Fruit fly (Drosophila melanogaster) whole organism, embryonic: ENCODE measurements around the gene CG34163.

Experiments
- Bgb ChIP-seq: fragments of 200-800 bp; sonication (Bioruptor generic); IDR thresholded peaks from 2 replicates; pipeline ENCODE4 v1.3.6; 2022; ENCODE audit warnings: missing biosample characterization, missing genetic modification characterization; ENCODE audit not compliant: partially characterized antibody
- CG10267 ChIP-seq: fragments of 200-800 bp; sonication (Bioruptor generic); optimal IDR thresholded peaks from 2 replicates; lab custom pipeline; 2018; ENCODE audit warnings: missing biosample characterization, mild to moderate bottlenecking, missing genetic modification characterization, moderate library complexity
- CG10565 ChIP-seq: fragments of 200-800 bp; sonication (Bioruptor generic); optimal IDR thresholded peaks from 3 replicates; lab custom pipeline; 2016; ENCODE audit warnings: missing biosample characterization, mild to moderate bottlenecking, missing genetic modification characterization
- CG11247 ChIP-seq: fragments of 200-800 bp; sonication (Bioruptor generic); IDR thresholded peaks from 2 replicates; pipeline ENCODE4 v1.3.6; 2022; ENCODE audit warnings: missing biosample characterization, missing genetic modification characterization
- CG12299 ChIP-seq: fragments of 200-800 bp; sonication (Bioruptor generic); optimal IDR thresholded peaks from 2 replicates; lab custom pipeline; 2018; ENCODE audit warnings: missing biosample characterization, mild to moderate bottlenecking, missing genetic modification characterization
- CG14014 ChIP-seq: fragments of 200-800 bp; sonication (Bioruptor generic); IDR thresholded peaks from 2 replicates; pipeline ENCODE4 v1.3.6; 2022; ENCODE audit warnings: missing biosample characterization, missing genetic modification characterization
- CG1647 ChIP-seq: fragments of 200-800 bp; sonication (Bioruptor generic); optimal IDR thresholded peaks from 3 replicates; lab custom pipeline; 2016; ENCODE audit warnings: missing biosample characterization, missing genetic modification characterization
- CG17361 ChIP-seq: fragments of 200-800 bp; sonication (Bioruptor generic); IDR thresholded peaks from 3 replicates; pipeline ENCODE4 v1.3.6; 2022; ENCODE audit warnings: missing biosample characterization, missing genetic modification characterization
- CG17385 ChIP-seq: fragments of 200-800 bp; sonication (Bioruptor generic); optimal IDR thresholded peaks from 3 replicates; lab custom pipeline; 2018; ENCODE audit warnings: missing biosample characterization, mild to moderate bottlenecking, missing genetic modification characterization
- CG17802 ChIP-seq: fragments of 200-800 bp; sonication (Bioruptor generic); optimal IDR thresholded peaks from 2 replicates; lab custom pipeline; 2018; ENCODE audit warnings: missing biosample characterization, mild to moderate bottlenecking, missing genetic modification characterization, moderate library complexity
- CG2120 ChIP-seq: fragments of 200-800 bp; sonication (Bioruptor generic); optimal IDR thresholded peaks from 3 replicates; lab custom pipeline; 2016; ENCODE audit warnings: missing biosample characterization, missing genetic modification characterization
- CG30431 ChIP-seq: fragments of 200-800 bp; sonication (Bioruptor generic); optimal IDR thresholded peaks from 2 replicates; lab custom pipeline; 2017; ENCODE audit warnings: missing biosample characterization, missing genetic modification characterization
- CG4730 ChIP-seq: fragments of 200-800 bp; sonication (Bioruptor generic); IDR thresholded peaks from 2 replicates; pipeline ENCODE4 v1.3.6; 2022; ENCODE audit warnings: missing biosample characterization, missing genetic modification characterization
- CG4854 ChIP-seq: fragments of 200-800 bp; sonication (Bioruptor generic); optimal IDR thresholded peaks from 2 replicates; lab custom pipeline; 2016; ENCODE audit warnings: missing biosample characterization, missing genetic modification characterization, inconsistent platforms
- CG6272 ChIP-seq: fragments of 200-800 bp; sonication (Bioruptor generic); IDR thresholded peaks from 2 replicates; pipeline ENCODE4 v1.3.6; 2022; ENCODE audit warnings: missing biosample characterization, missing genetic modification characterization
- CG6813 ChIP-seq: fragments of 200-800 bp; sonication (Bioruptor generic); optimal IDR thresholded peaks from 2 replicates; lab custom pipeline; 2017; ENCODE audit warnings: missing biosample characterization, missing genetic modification characterization, mild to moderate bottlenecking, moderate library complexity, missing genetic modification reagents
- CG9437 ChIP-seq: fragments of 200-800 bp; sonication (Bioruptor generic); optimal IDR thresholded peaks from 2 replicates; lab custom pipeline; 2018; ENCODE audit warnings: missing biosample characterization, mild to moderate bottlenecking, missing genetic modification characterization
- CG9727 ChIP-seq: fragments of 200-800 bp; sonication (Bioruptor generic); optimal IDR thresholded peaks from 3 replicates; lab custom pipeline; 2017; ENCODE audit warnings: missing biosample characterization, mild to moderate bottlenecking, missing genetic modification characterization
- CHES-1-like ChIP-seq: fragments of 200-800 bp; sonication (Bioruptor generic); optimal IDR thresholded peaks from 2 replicates; lab custom pipeline; 2016; ENCODE audit warnings: missing biosample characterization, missing genetic modification characterization
- Dek ChIP-seq: fragments of 200-800 bp; sonication (Bioruptor generic); optimal IDR thresholded peaks from 3 replicates; lab custom pipeline; 2019; ENCODE audit warnings: missing biosample characterization, mild to moderate bottlenecking, missing genetic modification characterization, moderate library complexity
- Dref ChIP-seq: fragments of 200-800 bp; sonication (Bioruptor generic); IDR thresholded peaks from 2 replicates; pipeline ENCODE4 v1.3.6; 2022; ENCODE audit warnings: missing biosample characterization, missing genetic modification characterization
- Drgx ChIP-seq: fragments of 200-800 bp; sonication (Bioruptor generic); IDR thresholded peaks from 2 replicates; pipeline ENCODE4 v1.3.6; 2022; ENCODE audit warnings: missing biosample characterization, missing genetic modification characterization
- Fer2 ChIP-seq: fragments of 200-800 bp; sonication (Bioruptor generic); optimal IDR thresholded peaks from 2 replicates; lab custom pipeline; 2018; ENCODE audit warnings: missing biosample characterization, mild to moderate bottlenecking, missing genetic modification characterization, moderate library complexity
- Gug ChIP-seq: fragments of 200-800 bp; sonication (Bioruptor generic); IDR thresholded peaks from 4 replicates; pipeline ENCODE4 v1.3.6; 2022; ENCODE audit warnings: missing biosample characterization, missing genetic modification characterization
- HLH3B ChIP-seq: fragments of 200-800 bp; sonication (Bioruptor generic); IDR thresholded peaks from 2 replicates; pipeline ENCODE4 v1.3.6; 2022; ENCODE audit warnings: missing biosample characterization, missing genetic modification characterization
- Hr3 ChIP-seq: fragments of 200-800 bp; sonication (Bioruptor generic); optimal IDR thresholded peaks from 3 replicates; lab custom pipeline; 2016; ENCODE audit warnings: missing biosample characterization, missing genetic modification characterization
- Rfx ChIP-seq: fragments of 200-800 bp; sonication (Bioruptor generic); IDR thresholded peaks from 2 replicates; pipeline ENCODE4 v1.3.6; 2022; ENCODE audit warnings: missing biosample characterization, missing genetic modification characterization
- Scr ChIP-seq: fragments of 200-800 bp; sonication (Bioruptor generic); IDR thresholded peaks from 2 replicates; pipeline ENCODE4 v1.3.6; 2022; ENCODE audit warnings: missing biosample characterization, missing genetic modification characterization; ENCODE audit not compliant: partially characterized antibody
- Usf ChIP-seq: fragments of 200-800 bp; sonication (Bioruptor generic); optimal IDR thresholded peaks from 2 replicates; lab custom pipeline; 2017; ENCODE audit warnings: missing genotype, missing biosample characterization, missing genetic modification characterization
- Xrp1 ChIP-seq: fragments of 200-800 bp; sonication (Bioruptor generic); IDR thresholded peaks from 2 replicates; pipeline ENCODE4 v1.3.6; 2022; ENCODE audit warnings: missing biosample characterization, missing genetic modification characterization
- ac ChIP-seq: fragments of 200-800 bp; sonication (Bioruptor generic); optimal IDR thresholded peaks from 3 replicates; lab custom pipeline; 2017; ENCODE audit warnings: missing biosample characterization, mild to moderate bottlenecking, missing genetic modification characterization
- ato ChIP-seq: fragments of 200-800 bp; sonication (Bioruptor generic); IDR thresholded peaks from 2 replicates; pipeline ENCODE4 v1.3.6; 2022; ENCODE audit warnings: missing biosample characterization, missing genetic modification characterization; ENCODE audit not compliant: partially characterized antibody
- cato ChIP-seq: fragments of 200-800 bp; sonication (Bioruptor generic); optimal IDR thresholded peaks from 2 replicates; lab custom pipeline; 2016; ENCODE audit warnings: missing biosample characterization, missing genetic modification characterization, borderline replicate concordance
- chm ChIP-seq: fragments of 200-800 bp; sonication (Bioruptor generic); IDR thresholded peaks from 2 replicates; pipeline ENCODE4 v1.3.6; 2022; ENCODE audit warnings: missing biosample characterization, missing genetic modification characterization
- dati ChIP-seq: fragments of 200-800 bp; sonication (Bioruptor generic); IDR thresholded peaks from 2 replicates; pipeline ENCODE4 v1.3.6; 2022; ENCODE audit warnings: missing biosample characterization, missing genetic modification characterization
- gce ChIP-seq: fragments of 200-800 bp; sonication (Bioruptor generic); IDR thresholded peaks from 3 replicates; pipeline ENCODE4 v1.3.6; 2022; ENCODE audit warnings: missing biosample characterization, missing genetic modification characterization
- gem ChIP-seq: fragments of 200-800 bp; sonication (Bioruptor generic); optimal IDR thresholded peaks from 2 replicates; lab custom pipeline; 2019; ENCODE audit warnings: missing biosample characterization, mild to moderate bottlenecking, missing genetic modification characterization, moderate library complexity
- knrl ChIP-seq: fragments of 200-800 bp; sonication (Bioruptor generic); IDR thresholded peaks from 3 replicates; pipeline ENCODE4 v1.3.6; 2022; ENCODE audit warnings: missing biosample characterization, missing genetic modification characterization; ENCODE audit not compliant: partially characterized antibody
- lab ChIP-seq: fragments of 200-800 bp; sonication (Bioruptor generic); optimal IDR thresholded peaks from 3 replicates; lab custom pipeline; 2017; ENCODE audit warnings: missing biosample characterization, missing genetic modification characterization, mild to moderate bottlenecking, moderate library complexity, missing genetic modification reagents
- nerfin-2 ChIP-seq: fragments of 200-800 bp; sonication (Bioruptor generic); IDR thresholded peaks from 2 replicates; pipeline ENCODE4 v1.3.6; 2022; ENCODE audit warnings: missing biosample characterization, missing genetic modification characterization; ENCODE audit not compliant: partially characterized antibody
- otp ChIP-seq: fragments of 200-800 bp; sonication (Bioruptor generic); IDR thresholded peaks from 3 replicates; pipeline ENCODE4, ENCODE4 v1.3.6; 2022; ENCODE audit warnings: missing biosample characterization, missing genetic modification characterization
- pnt ChIP-seq: fragments of 200-800 bp; sonication (Bioruptor generic); optimal IDR thresholded peaks from 3 replicates; lab custom pipeline; 2016; ENCODE audit warnings: missing biosample characterization, missing genetic modification characterization
- ro ChIP-seq: fragments of 200-800 bp; sonication (Bioruptor generic); IDR thresholded peaks from 2 replicates; pipeline ENCODE4 v1.3.6; 2022; ENCODE audit warnings: missing biosample characterization, missing genetic modification characterization
- sens-2 ChIP-seq: fragments of 200-800 bp; sonication (Bioruptor generic); IDR thresholded peaks from 2 replicates; pipeline ENCODE4 v1.3.6; 2022; ENCODE audit warnings: missing biosample characterization, missing genetic modification characterization
- sim ChIP-seq: fragments of 200-800 bp; sonication (Bioruptor generic); IDR thresholded peaks from 2 replicates; pipeline ENCODE4 v1.3.6; 2022; ENCODE audit warnings: missing biosample characterization, missing genetic modification characterization
- stc ChIP-seq: fragments of 200-800 bp; sonication (Bioruptor generic); IDR thresholded peaks from 2 replicates; pipeline ENCODE4 v1.3.6; 2022; ENCODE audit warnings: missing biosample characterization, missing genetic modification characterization
- tin ChIP-seq: fragments of 200-800 bp; sonication (Bioruptor generic); optimal IDR thresholded peaks from 3 replicates; lab custom pipeline; 2016; ENCODE audit warnings: missing biosample characterization, missing genetic modification characterization
- trh ChIP-seq: fragments of 200-800 bp; sonication (Bioruptor generic); optimal IDR thresholded peaks from 2 replicates; lab custom pipeline; 2016; ENCODE audit warnings: missing biosample characterization, missing genetic modification characterization
- twi ChIP-seq: fragments of 200-800 bp; optimal IDR thresholded peaks from 2 replicates; lab custom pipeline; 2019; ENCODE audit warnings: missing biosample characterization, mild to moderate bottlenecking, missing genetic modification characterization, moderate library complexity

The CG34163 gene

DNA sequence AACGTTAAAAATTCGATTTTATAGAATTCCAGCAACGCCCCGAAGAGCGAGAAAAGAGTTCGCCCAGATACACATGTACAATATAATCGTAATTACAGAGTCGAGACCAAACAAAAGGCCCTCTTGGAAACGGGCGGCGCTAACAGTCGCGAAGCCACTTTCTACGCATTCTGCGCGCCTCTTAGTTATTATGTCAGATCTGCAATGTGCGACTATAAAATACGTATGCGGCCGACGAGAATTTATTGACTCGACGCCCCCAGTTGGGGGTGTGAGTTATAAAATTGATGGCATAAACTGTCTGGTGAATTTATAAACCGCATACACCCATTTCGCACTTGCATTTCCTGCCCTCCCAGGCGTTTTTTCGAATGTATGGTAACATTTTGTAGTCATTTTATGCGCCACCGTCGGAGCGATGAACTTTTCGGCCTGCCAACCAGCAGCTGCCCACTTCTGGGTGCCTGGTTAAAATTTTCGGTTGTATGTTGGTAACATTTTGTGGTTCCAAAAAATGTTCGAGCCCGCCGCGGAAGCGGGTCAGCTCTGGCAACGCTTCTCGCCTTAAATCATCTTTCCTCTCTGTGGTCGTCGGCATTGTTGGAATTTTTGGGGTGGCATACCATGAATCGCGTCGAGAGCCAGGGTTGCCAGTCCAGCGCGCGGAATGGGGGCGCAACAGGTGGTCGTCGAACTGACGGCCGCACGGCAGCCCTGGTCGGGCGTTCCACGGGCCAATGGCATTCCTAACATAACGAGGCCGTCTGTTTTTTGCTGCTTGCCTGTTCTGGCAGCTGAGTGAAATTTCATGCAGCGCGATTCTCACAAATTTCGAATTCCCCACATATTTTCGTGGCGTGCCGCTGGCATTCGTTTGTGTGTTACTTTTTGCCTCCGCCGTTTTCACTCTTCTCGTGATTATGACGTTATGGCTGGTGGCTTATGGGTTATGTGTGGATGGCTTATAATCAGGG is 23.9 kb downstream of the CG34163 start (continued):
- TF ChIP-seq stc (GFP tag; lab: Robert Waterston, UW), result no peak
- peak; percentile 30 for TF ChIP-seq Usf (GFP tag; lab: Kevin White, UChicago)
- no peak for TF ChIP-seq CG14014 (GFP tag; lab: Robert Waterston, UW)
- peak; percentile 23 for TF ChIP-seq Fer2 (tag; lab: Kevin White, UChicago)
- no peak for TF ChIP-seq sens-2 (GFP tag; lab: Robert Waterston, UW)
- TF ChIP-seq Hr3 (GFP tag; lab: Kevin White, UChicago), result peak; percentile 36
- peak; percentile 47 for TF ChIP-seq CG1647 (GFP tag; lab: Kevin White, UChicago)
- peak; percentile 94 for TF ChIP-seq lab (GFP tag; lab: Kevin White, UChicago)
- TF ChIP-seq Scr, result no peak
- no peak for TF ChIP-seq Xrp1
- TF ChIP-seq CG17802 (tag; lab: Kevin White, UChicago), result no peak
- TF ChIP-seq HLH3B (GFP tag; lab: Robert Waterston, UW), result no peak
- peak; percentile 91 for TF ChIP-seq CHES-1-like
- no peak for TF ChIP-seq knrl (GFP tag; lab: Robert Waterston, UW)
- peak; percentile 0 for TF ChIP-seq ac (GFP tag; lab: Kevin White, UChicago)
- no peak for TF ChIP-seq CG4730 (GFP tag; lab: Robert Waterston, UW)
- peak; percentile 62 for TF ChIP-seq CG9727 (GFP tag; lab: Kevin White, UChicago)
- TF ChIP-seq Dek (tag; lab: Kevin White, UChicago), result peak; percentile 60
- TF ChIP-seq gce, result no peak
- TF ChIP-seq Rfx (GFP tag; lab: Robert Waterston, UW), result no peak
- peak; percentile 76 for TF ChIP-seq tin (GFP tag; lab: Kevin White, UChicago)
- peak; percentile 85 for TF ChIP-seq CG6813 (GFP tag; lab: Kevin White, UChicago)
- peak; percentile 88 for TF ChIP-seq CG2120
- no peak for TF ChIP-seq ato (GFP tag; lab: Robert Waterston, UW)
- no peak for TF ChIP-seq CG17361 (GFP tag; lab: Robert Waterston, UW)
- TF ChIP-seq CG10267, result peak; percentile 55
- TF ChIP-seq CG9437 (GFP tag; lab: Kevin White, UChicago), result no peak
- TF ChIP-seq Gug, result peak; percentile 91
- no peak for TF ChIP-seq Drgx (GFP tag; lab: Robert Waterston, UW)
- TF ChIP-seq gem (tag; lab: Kevin White, UChicago), result peak; percentile 65
- TF ChIP-seq chm (GFP tag; lab: Robert Waterston, UW), result no peak
- no peak for TF ChIP-seq Dref (GFP tag; lab: Robert Waterston, UW)
- no peak for TF ChIP-seq Bgb (GFP tag; lab: Robert Waterston, UW)
- peak; percentile 49 for TF ChIP-seq CG17385 (GFP tag; lab: Kevin White, UChicago)
- TF ChIP-seq pnt (GFP tag; lab: Kevin White, UChicago), result peak; percentile 71
- peak; percentile 0 for TF ChIP-seq CG30431 (GFP tag; lab: Kevin White, UChicago)
- TF ChIP-seq otp (GFP tag; lab: Robert Waterston, UW), result no peak
- TF ChIP-seq nerfin-2 (GFP tag; lab: Robert Waterston, UW), result no peak
- TF ChIP-seq cato (GFP tag; lab: Kevin White, UChicago), result no peak
- no peak for TF ChIP-seq CG11247 (GFP tag; lab: Robert Waterston, UW)
- no peak for TF ChIP-seq dati (GFP tag; lab: Robert Waterston, UW)
- TF ChIP-seq trh (GFP tag; lab: Kevin White, UChicago), result no peak
- no peak for TF ChIP-seq ro (GFP tag; lab: Robert Waterston, UW)
- TF ChIP-seq sim, result no peak
- peak; percentile 40 for TF ChIP-seq CG12299
- no peak for TF ChIP-seq CG10565 (GFP tag; lab: Kevin White, UChicago)
- TF ChIP-seq twi, result peak; percentile 25
- peak; percentile 80 for TF ChIP-seq CG6272 (GFP tag; lab: Robert Waterston, UW)
- peak; percentile 62 for TF ChIP-seq CG4854 (GFP tag; lab: Kevin White, UChicago)
